Worm (Caenorhabditis elegans): ENCODE results near the gene R10F2.4.

R10F2.4 gene

ce11 chrIII:2871817-2872216, 51.1 kb downstream of the R10F2.4 start:
- TF ChIP-seq ztf-25 (GFP tag; IDR thresholded peaks at IDR 0.05) (0 out of 2 replicates have a peak, but pooled peaks have one; percentile 46), hrde-1 (tag; optimal IDR thresholded peaks at IDR 0.05; ENCODE audit: borderline replicate concordance) (no peak), aptf-3 (GFP tag; IDR thresholded peaks at IDR 0.05) (no peak), Y53F4B.3 (GFP tag; IDR thresholded peaks at IDR 0.05) (no peak), F52B5.7 (tag; optimal IDR thresholded peaks at IDR 0.05) (no peak), F57C9.4 (tag; optimal IDR thresholded peaks at IDR 0.05) (no peak), chd-7 (tag; optimal IDR thresholded peaks at IDR 0.05) (peak; percentile 17), B0336.3 (GFP tag; IDR thresholded peaks at IDR 0.05) (no peak; the same call in 1 of the 2 replicates), attf-5 (GFP tag; optimal IDR thresholded peaks at IDR 0.05) (peak; percentile 38), dpff-1 (tag; optimal IDR thresholded peaks at IDR 0.05) (no peak), lin-26 (GFP tag; IDR thresholded peaks at IDR 0.05) (peak; percentile 72), lin-40 (tag; optimal IDR thresholded peaks at IDR 0.05) (peak; percentile 73), F57A8.1 (GFP tag; optimal IDR thresholded peaks at IDR 0.05) (no peak), madf-10 (tag; optimal IDR thresholded peaks at IDR 0.05) (no peak), T07F8.4 (tag; optimal IDR thresholded peaks at IDR 0.05) (no peak), zfh-2 (GFP tag; conservative IDR thresholded peaks at IDR 0.05) (peak; percentile 76), F49E8.2 (tag; optimal IDR thresholded peaks at IDR 0.05; ENCODE audit: insufficient read depth) (no peak), ZK185.1 (tag; optimal IDR thresholded peaks at IDR 0.05; ENCODE audit: poor library complexity, severe bottlenecking) (no peak), lag-1 (GFP tag; IDR thresholded peaks at IDR 0.05) (no peak), attf-3 (GFP tag; conservative IDR thresholded peaks at IDR 0.05) (no peak), ceh-100 (GFP tag; IDR thresholded peaks at IDR 0.05) (no peak), nhr-80 (tag; optimal IDR thresholded peaks at IDR 0.05) (peak; percentile 71), unc-62 (GFP tag; optimal IDR thresholded peaks at IDR 0.05) (no peak), F33H1.4 (GFP tag; IDR thresholded peaks at IDR 0.05) (no peak), athp-1 (tag; optimal IDR thresholded peaks at IDR 0.05) (no peak), rec-8 (tag; optimal IDR thresholded peaks at IDR 0.05) (no peak), egrh-3 (GFP tag; IDR thresholded peaks at IDR 0.05) (peak; percentile 52; the same call in 1 of the 2 replicates), ceh-27 (GFP tag; optimal IDR thresholded peaks at IDR 0.05) (peak; percentile 60), rcor-1 (GFP tag; IDR thresholded peaks at IDR 0.05) (no peak), egl-18 (GFP tag; IDR thresholded peaks at IDR 0.05) (no peak), mxl-1 (tag; optimal IDR thresholded peaks at IDR 0.05) (no peak), somi-1 (GFP tag; optimal IDR thresholded peaks at IDR 0.05) (peak; percentile 84), ama-1 (optimal IDR thresholded peaks at IDR 0.05) (no peak), ama-1 (GFP tag; optimal IDR thresholded peaks at IDR 0.05) (no peak), Y67H2A.10 (GFP tag; conservative IDR thresholded peaks at IDR 0.05) (no peak), dox-1 (GFP tag; IDR thresholded peaks at IDR 0.05) (peak; percentile 54; the same call in 1 of the 2 replicates), die-1 (tag; optimal IDR thresholded peaks at IDR 0.05) (peak; percentile 3), ztf-6 (GFP tag; IDR thresholded peaks at IDR 0.05) (no peak), lsl-1 (GFP tag; optimal IDR thresholded peaks at IDR 0.05) (no peak), nfyb-1 (GFP tag; IDR thresholded peaks at IDR 0.05) (0 out of 2 replicates have a peak, but pooled peaks have one; percentile 28), ztf-22 (GFP tag; optimal IDR thresholded peaks at IDR 0.05) (no peak), F10E7.11 (tag; optimal IDR thresholded peaks at IDR 0.05) (no peak), snpc-1.3 (tag; optimal IDR thresholded peaks at IDR 0.05; ENCODE audit: insufficient read depth) (no peak), B0035.1 (tag; optimal IDR thresholded peaks at IDR 0.05) (no peak), nfya-1 (tag; optimal IDR thresholded peaks at IDR 0.05; ENCODE audit: borderline replicate concordance, insufficient read depth) (no peak), repo-1 (tag; optimal IDR thresholded peaks at IDR 0.05) (no peak), Y79H2A.3 (GFP tag; conservative IDR thresholded peaks at IDR 0.05) (no peak), gei-17 (GFP tag; optimal IDR thresholded peaks at IDR 0.05) (no peak)
